Worm (Caenorhabditis elegans) whole organism, L4/young adult: Measurements from ENCODE around the gene pei-2.

ENCODE experiments used
- W03F9.2 ChIP-seq: fragments of 150-350 bp; optimal IDR thresholded peaks from 2 replicates; lab custom pipeline; 2014; ENCODE audit warnings: missing biosample characterization, missing genetic modification characterization
- dao-5 ChIP-seq: sonication (generic microtip); optimal IDR thresholded peaks from 2 replicates; lab custom pipeline; 2016; ENCODE audit warnings: missing genotype, missing genetic modification characterization, moderate library complexity, missing compliant biosample characterization
- him-1 ChIP-seq: sonication (generic microtip); optimal IDR thresholded peaks from 2 replicates; lab custom pipeline; 2016; ENCODE audit warnings: missing genotype, missing genetic modification reagents, missing genetic modification characterization, missing compliant biosample characterization

ce11 chrV:1053385-1053784, 30.1 kb upstream of the pei-2 start:
- TF ChIP-seq him-1 (tag; lab: Kevin White, UChicago) (no peak), W03F9.2 (tag; lab: Kevin White, UChicago) (no peak), dao-5 (no peak)
